Fruit fly (Drosophila melanogaster): Measurements from ENCODE around the gene CG12517.

The CG12517 gene

DNA sequence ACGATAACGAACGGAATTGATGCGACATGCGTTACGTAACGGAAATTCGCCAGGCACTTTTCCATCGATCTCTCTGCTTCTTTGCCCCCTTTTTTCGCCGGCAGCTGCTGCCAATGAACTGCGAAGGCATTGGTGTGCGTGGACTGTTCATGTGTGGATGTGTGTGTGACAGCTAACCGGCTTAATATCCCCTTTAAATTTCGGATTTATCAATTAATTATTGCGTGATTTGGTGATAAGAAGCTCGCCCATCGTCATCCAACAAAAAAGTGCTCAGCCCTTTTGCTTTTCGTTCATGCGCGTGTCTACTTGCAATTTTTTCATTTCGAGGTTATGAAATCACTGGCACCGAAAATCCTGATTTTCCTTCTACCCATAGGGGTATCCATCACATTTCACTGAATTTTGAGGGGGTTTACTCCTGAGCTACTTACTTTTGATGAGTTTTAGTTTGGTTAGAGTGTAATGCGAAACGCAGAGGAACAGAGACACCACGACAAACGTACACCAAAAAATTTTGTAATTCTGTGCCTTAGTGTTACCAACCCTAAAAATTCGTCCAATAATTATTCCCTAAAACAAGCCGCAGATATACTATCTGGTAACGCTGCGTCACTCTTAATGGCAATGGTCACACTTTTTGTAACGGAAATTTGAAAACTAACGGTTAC is 19.5 kb upstream of the CG12517 start, which contains the start of gene porin (continued):
- TF ChIP-seq HmgZ (tag; optimal IDR thresholded peaks at IDR 0.05) (peak; percentile 17), Meics (GFP tag; optimal IDR thresholded peaks at IDR 0.05) (peak; percentile 15), CG15601 (tag; optimal IDR thresholded peaks at IDR 0.05) (peak; percentile 25), cg (GFP tag; optimal IDR thresholded peaks at IDR 0.05) (peak; percentile 85), CG12155 (GFP tag; optimal IDR thresholded peaks at IDR 0.05) (peak; percentile 6), CG2116 (GFP tag; optimal IDR thresholded peaks at IDR 0.05) (peak; percentile 59), CG10431 (GFP tag; optimal IDR thresholded peaks at IDR 0.05) (peak; percentile 30), CG31441 (GFP tag; IDR thresholded peaks at IDR 0.05) (peak; percentile 33; the same call in 1 of the 2 replicates), sob (GFP tag; IDR thresholded peaks at IDR 0.05) (peak; percentile 23; the same call in 1 of the 2 replicates), Stat92E (GFP tag; optimal IDR thresholded peaks at IDR 0.05) (peak in 1 of 3 experiments; percentile 69), CG17361 (GFP tag; IDR thresholded peaks at IDR 0.05) (0 out of 3 replicates have a peak, but pooled peaks have one; percentile 17), HLH4C (GFP tag; IDR thresholded peaks at IDR 0.05; ENCODE audit: partially characterized antibody) (no peak), CG9437 (GFP tag; optimal IDR thresholded peaks at IDR 0.05) (peak; percentile 83), MESR4 (GFP tag; optimal IDR thresholded peaks at IDR 0.05) (peak; percentile 94), CG2712 (tag; optimal IDR thresholded peaks at IDR 0.05) (peak; percentile 48), CG2875 (GFP tag; optimal IDR thresholded peaks at IDR 0.05) (peak; percentile 5), CG15696 (tag; optimal IDR thresholded peaks at IDR 0.05) (no peak), HLH3B (GFP tag; IDR thresholded peaks at IDR 0.05) (no peak), CG10267 (tag; optimal IDR thresholded peaks at IDR 0.05) (peak; percentile 64), phol (tag; optimal IDR thresholded peaks at IDR 0.05) (peak; percentile 48), toy (GFP tag; IDR thresholded peaks at IDR 0.05) (no peak), CG7745 (tag; optimal IDR thresholded peaks at IDR 0.05) (peak; percentile 21), CG14710 (tag; optimal IDR thresholded peaks at IDR 0.05) (peak; percentile 65), ssp (GFP tag; IDR thresholded peaks at IDR 0.05) (no peak), CG4617 (GFP tag; optimal IDR thresholded peaks at IDR 0.05; ENCODE audit: borderline replicate concordance) (peak; percentile 83), CG11504 (tag; optimal IDR thresholded peaks at IDR 0.05) (peak; percentile 38), CG17385 (GFP tag; optimal IDR thresholded peaks at IDR 0.05) (peak; percentile 77), Scr (GFP tag; IDR thresholded peaks at IDR 0.05; ENCODE audit: partially characterized antibody) (0 out of 2 replicates have a peak, but pooled peaks have one; percentile 17), chm (GFP tag; IDR thresholded peaks at IDR 0.05) (peak; percentile 34; the same call in 1 of the 2 replicates), z (GFP tag; IDR thresholded peaks at IDR 0.05) (0 out of 3 replicates have a peak, but pooled peaks have one; percentile 25)

DNA sequence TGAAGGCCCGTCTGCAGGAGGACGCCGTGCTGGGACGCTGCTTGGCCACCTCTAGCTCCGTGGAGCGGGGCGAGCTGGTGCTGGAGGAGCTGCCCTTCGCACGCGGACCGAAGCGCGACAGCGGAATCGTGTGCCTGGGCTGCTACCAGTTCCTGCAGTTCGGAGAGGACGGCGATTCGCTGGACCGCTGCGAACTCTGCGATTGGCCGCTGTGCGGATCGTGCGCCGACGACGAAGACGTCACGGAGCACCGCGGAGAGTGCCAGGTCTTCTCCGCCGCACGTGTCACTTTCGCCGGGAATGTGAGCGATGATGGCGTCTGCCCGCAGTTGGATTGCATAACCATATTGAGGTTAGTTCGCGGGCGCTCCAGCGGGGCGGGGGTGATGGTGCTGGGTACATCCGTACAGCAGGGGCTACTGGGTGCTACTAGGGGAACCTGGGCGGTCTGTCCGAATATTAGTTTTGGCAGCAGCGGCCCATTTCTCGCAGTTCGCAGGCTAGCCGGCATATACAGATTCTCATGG is 18.6 kb upstream of the CG12517 start:
- TF ChIP-seq oc (tag; optimal IDR thresholded peaks at IDR 0.05) (no peak), twi (tag; optimal IDR thresholded peaks at IDR 0.05) (no peak), CG32767 (GFP tag; IDR thresholded peaks at IDR 0.05) (0 out of 2 replicates have a peak, but pooled peaks have one; percentile 27), Deaf1 (tag; optimal IDR thresholded peaks at IDR 0.05) (peak; percentile 77), insv (GFP tag; optimal IDR thresholded peaks at IDR 0.05) (no peak), tna (GFP tag; IDR thresholded peaks at IDR 0.05; ENCODE audit: partially characterized antibody) (no peak), Atf-2 (GFP tag; optimal IDR thresholded peaks at IDR 0.05) (no peak), D19A (tag; optimal IDR thresholded peaks at IDR 0.05) (no peak), chn (GFP tag; optimal IDR thresholded peaks at IDR 0.05) (no peak), Asciz (GFP tag; optimal IDR thresholded peaks at IDR 0.05) (no peak), Nf-YC (tag; optimal IDR thresholded peaks at IDR 0.05) (peak; percentile 61), ERR (GFP tag; optimal IDR thresholded peaks at IDR 0.05) (no peak), CG31441 (GFP tag; IDR thresholded peaks at IDR 0.05) (no peak), CG10543 (GFP tag; optimal IDR thresholded peaks at IDR 0.05) (peak; percentile 50), Atf6 (GFP tag; IDR thresholded peaks at IDR 0.05) (no peak), CG3838 (GFP tag; optimal IDR thresholded peaks at IDR 0.05) (no peak), CG17568 (GFP tag; optimal IDR thresholded peaks at IDR 0.05) (no peak), CG14050 (GFP tag; IDR thresholded peaks at IDR 0.05) (no peak), HLHmδ (GFP tag; optimal IDR thresholded peaks at IDR 0.05) (no peak), NC2β (GFP tag; optimal IDR thresholded peaks at IDR 0.05) (no peak)

All from whole organism, embryonic.